Worm (Caenorhabditis elegans) whole organism, early embryonic: ENCODE results near the gene srz-75.

Source experiments
- ama-1 ChIP-seq: fragments of 150-350 bp; optimal IDR thresholded peaks from 2 replicates; lab custom pipeline; 2014
- ets-7 ChIP-seq: sonication (generic microtip); optimal IDR thresholded peaks from 2 replicates; lab custom pipeline; 2016; ENCODE audit warnings: missing genotype, missing genetic modification characterization, missing compliant biosample characterization
- pes-1 ChIP-seq: fragments of 200-800 bp; sonication (Bioruptor generic); IDR thresholded peaks from 2 replicates; pipeline ENCODE4 v1.3.6; 2022; ENCODE audit warnings: missing genetic modification reagents, missing genetic modification characterization, missing compliant biosample characterization
- scrt-1 ChIP-seq: fragments of 200-800 bp; sonication (Bioruptor generic); IDR thresholded peaks from 2 replicates; pipeline ENCODE4 v1.3.6; 2022; ENCODE audit warnings: missing genetic modification characterization, missing compliant biosample characterization

DNA sequence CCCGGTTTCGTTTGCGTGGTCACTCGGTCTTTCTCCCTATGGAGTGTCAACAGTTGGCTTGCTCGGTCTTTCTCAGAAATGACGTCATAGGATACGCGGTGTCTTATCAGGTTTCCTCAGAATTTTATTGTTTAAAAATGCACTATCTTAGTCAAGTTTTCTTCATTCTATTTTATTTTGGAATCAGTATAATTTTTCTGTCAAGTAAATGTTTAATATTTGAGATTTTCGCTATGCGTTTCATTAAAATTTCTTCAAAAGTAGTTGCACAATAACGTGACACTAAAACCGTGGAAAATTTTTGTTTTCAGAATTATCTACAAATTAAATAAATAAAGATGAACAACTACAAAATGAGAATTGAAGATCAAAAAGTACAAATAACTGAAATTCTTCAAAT is 33.3 kb downstream of the srz-75 start, which contains the start of gene hlh-31:
- TF ChIP-seq ets-7 (tag; lab: Kevin White, UChicago) (no peak), scrt-1 (GFP tag; lab: Robert Waterston, UW) (no peak), ama-1 (lab: Kevin White, UChicago) (no peak), pes-1 (no peak)
